Worm (Caenorhabditis elegans) whole organism, young adult: ENCODE measurements around the gene C33D9.3.

Source experiments
- B0336.3 ChIP-seq: fragments of 200-800 bp; sonication (Bioruptor generic); IDR thresholded peaks from 2 replicates; pipeline ENCODE4 v1.3.6; 2022; ENCODE audit warnings: missing genetic modification characterization, missing compliant biosample characterization
- Y79H2A.3 ChIP-seq: fragments of 200-800 bp; sonication (Bioruptor generic); conservative IDR thresholded peaks from 2 replicates; pipeline ENCODE4 v1.3.6; 2022; ENCODE audit warnings: missing genetic modification reagents, missing genetic modification characterization, missing compliant biosample characterization
- dpl-1 ChIP-seq: fragments of 150-350 bp; optimal IDR thresholded peaks from 2 replicates; lab custom pipeline; 2014; ENCODE audit warnings: missing biosample characterization, missing genetic modification reagents, missing genetic modification characterization
- hmg-20 ChIP-seq: fragments of 200-800 bp; sonication (Bioruptor generic); IDR thresholded peaks from 2 replicates; pipeline ENCODE4 v1.3.6; 2022; ENCODE audit warnings: missing genetic modification reagents, missing genetic modification characterization, missing compliant biosample characterization
- let-526 ChIP-seq: fragments of 200-800 bp; sonication (Bioruptor generic); IDR thresholded peaks from 2 replicates; pipeline ENCODE4 v1.3.6; 2022; ENCODE audit warnings: missing genetic modification reagents, missing genetic modification characterization, missing compliant biosample characterization
- lin-35 ChIP-seq, 3 experiments: fragments of 150-350 bp in 2 of 3; sonication (generic microtip) in 1 of 3; optimal IDR thresholded peaks; 2 replicates each; lab custom pipeline; 2014 to 2018; ENCODE audit warnings: missing biosample characterization in 3 of 3, missing genetic modification characterization in 3 of 3, missing genetic modification reagents in 3 of 3
- lin-40 ChIP-seq: sonication (generic microtip); optimal IDR thresholded peaks from 2 replicates; lab custom pipeline; 2016; ENCODE audit warnings: missing genetic modification characterization, mild to moderate bottlenecking, missing compliant biosample characterization, missing genotype, missing genetic modification reagents
- pha-4 ChIP-seq: fragments of 150-350 bp; sonication (generic microtip); optimal IDR thresholded peaks from 2 replicates; lab custom pipeline; 2014; ENCODE audit warnings: missing biosample characterization, missing genetic modification reagents, missing genetic modification characterization
- rcor-1 ChIP-seq: fragments of 200-800 bp; sonication (Bioruptor generic); IDR thresholded peaks from 2 replicates; pipeline ENCODE4 v1.3.6; 2022; ENCODE audit warnings: missing genetic modification reagents, missing genetic modification characterization, missing compliant biosample characterization
- sdz-38 ChIP-seq: sonication (generic microtip); optimal IDR thresholded peaks from 2 replicates; lab custom pipeline; 2016; ENCODE audit warnings: missing genotype, missing genetic modification characterization, missing compliant biosample characterization
- snpc-4 ChIP-seq, 5 experiments: fragments of 150-350 bp in 1 of 5; sonication (generic microtip) in 4 of 5; optimal IDR thresholded peaks; 2 replicates each; lab custom pipeline; 2014 to 2018; ENCODE audit warnings: missing genetic modification characterization in 5 of 5, missing biosample characterization in 3 of 5, antibody characterized with exemption in 2 of 5, mild to moderate bottlenecking in 2 of 5, missing compliant biosample characterization in 2 of 5, missing genotype in 2 of 5, moderate library complexity in 2 of 5, missing genetic modification reagents in 1 of 5
- ztf-6 ChIP-seq: fragments of 200-800 bp; sonication (Bioruptor generic); IDR thresholded peaks from 2 replicates; pipeline ENCODE4 v1.3.6; 2022; ENCODE audit warnings: missing genetic modification reagents, missing genetic modification characterization, missing compliant biosample characterization

DNA sequence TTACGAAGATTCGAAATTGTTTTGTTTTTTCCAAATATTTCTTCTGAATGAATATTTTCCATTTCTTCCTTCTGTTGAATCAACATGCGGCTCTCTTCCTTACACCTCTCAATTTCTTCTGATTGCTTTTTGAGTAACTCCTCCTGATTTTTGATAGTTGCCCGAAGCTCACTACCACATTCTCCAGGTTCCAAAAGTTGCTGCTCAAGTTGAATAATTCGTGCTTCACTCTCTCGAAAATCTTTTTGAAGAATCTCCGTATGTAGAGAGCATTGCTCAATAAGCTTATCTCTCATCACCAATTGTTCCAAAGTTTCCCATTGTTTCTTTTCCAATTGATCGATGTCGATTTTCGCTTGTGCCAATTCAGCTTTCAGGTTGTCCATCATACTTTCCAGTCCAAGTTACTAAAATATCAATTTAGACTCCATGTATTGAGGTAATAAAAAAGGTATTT lies 19.9 kb downstream of the C33D9.3 start, which contains the start of gene F20C5.6:
- TF ChIP-seq ztf-6 (no peak), lin-40 (tag; lab: Kevin White, UChicago) (no peak), sdz-38 (tag; lab: Kevin White, UChicago) (no peak), B0336.3 (no peak), hmg-20 (no peak), dpl-1 (no peak), snpc-4 (GFP tag; optimal IDR thresholded peaks at IDR 0.05; lab: Kevin White, UChicago) (no peak), snpc-4 (tag; optimal IDR thresholded peaks at IDR 0.05; lab: Kevin White, UChicago) (no peak), Y79H2A.3 (GFP tag; lab: Robert Waterston, UW) (no peak), rcor-1 (GFP tag; lab: Robert Waterston, UW) (no peak), let-526 (GFP tag; lab: Robert Waterston, UW) (no peak), pha-4 (no peak), lin-35 (GFP tag; optimal IDR thresholded peaks at IDR 0.05; lab: Kevin White, UChicago) (no peak)
